Fruit fly (Drosophila melanogaster) whole organism, embryonic: ENCODE data around the gene CG9616.

Experiments used
- Awh ChIP-seq: fragments of 200-800 bp; sonication (Bioruptor generic); IDR thresholded peaks from 2 replicates; pipeline ENCODE4, ENCODE4 v1.3.6; 2022; ENCODE audit warnings: missing biosample characterization, missing genetic modification characterization
- CG10462 ChIP-seq: fragments of 200-800 bp; sonication (Bioruptor generic); optimal IDR thresholded peaks from 2 replicates; lab custom pipeline; 2016; ENCODE audit warnings: missing biosample characterization, missing genetic modification characterization
- CG6791 ChIP-seq: fragments of 200-800 bp; sonication (Bioruptor generic); IDR thresholded peaks from 3 replicates; pipeline ENCODE4 v1.3.6; 2022; ENCODE audit warnings: missing biosample characterization, missing genetic modification characterization; ENCODE audit not compliant: partially characterized antibody
- CG8290 ChIP-seq, 3 experiments: fragments of 200-800 bp; sonication (Bioruptor generic); optimal IDR thresholded peaks; 2 replicates each; lab custom pipeline; 2016 to 2019; ENCODE audit warnings: missing biosample characterization in 3 of 3, missing genetic modification characterization in 3 of 3, mild to moderate bottlenecking in 2 of 3, moderate library complexity in 1 of 3
- CoRest ChIP-seq: fragments of 200-800 bp; sonication (Bioruptor generic); optimal IDR thresholded peaks from 3 replicates; lab custom pipeline; 2018; ENCODE audit warnings: missing biosample characterization, mild to moderate bottlenecking, missing genetic modification characterization, moderate library complexity
- HLH4C ChIP-seq: fragments of 200-800 bp; sonication (Bioruptor generic); IDR thresholded peaks from 3 replicates; pipeline ENCODE4 v1.3.6; 2022; ENCODE audit warnings: missing biosample characterization, missing genetic modification characterization; ENCODE audit not compliant: partially characterized antibody
- NC2α ChIP-seq: fragments of 200-800 bp; sonication (Bioruptor generic); optimal IDR thresholded peaks from 2 replicates; lab custom pipeline; 2016; ENCODE audit warnings: missing biosample characterization, missing genetic modification characterization
- pros ChIP-seq: fragments of 200-800 bp; sonication (Bioruptor generic); optimal IDR thresholded peaks from 3 replicates; lab custom pipeline; 2019; ENCODE audit warnings: missing biosample characterization, mild to moderate bottlenecking, missing genetic modification characterization, moderate library complexity
- slou ChIP-seq: fragments of 200-800 bp; sonication (Bioruptor generic); optimal IDR thresholded peaks from 3 replicates; lab custom pipeline; 2016; ENCODE audit warnings: missing biosample characterization, missing genetic modification characterization

dm6 chr3R:14226662-14227061 lies 18.6 kb downstream of the CG9616 start, which contains the start of gene CG9631:
- TF ChIP-seq Awh (no peak), pros (GFP tag; lab: Kevin White, UChicago) (no peak), CG6791 (GFP tag; lab: Robert Waterston, UW) (no peak), HLH4C (no peak), CoRest (tag; lab: Kevin White, UChicago) (no peak), NC2α (GFP tag; lab: Kevin White, UChicago) (no peak), CG8290 (GFP tag; optimal IDR thresholded peaks at IDR 0.05; lab: Kevin White, UChicago) (no peak), CG8290 (tag; optimal IDR thresholded peaks at IDR 0.05; lab: Kevin White, UChicago) (no peak), CG10462 (GFP tag; lab: Kevin White, UChicago) (no peak), slou (GFP tag; lab: Kevin White, UChicago) (no peak)
